Fruit fly (Drosophila melanogaster): ENCODE data around the gene CG11368.

DNA sequence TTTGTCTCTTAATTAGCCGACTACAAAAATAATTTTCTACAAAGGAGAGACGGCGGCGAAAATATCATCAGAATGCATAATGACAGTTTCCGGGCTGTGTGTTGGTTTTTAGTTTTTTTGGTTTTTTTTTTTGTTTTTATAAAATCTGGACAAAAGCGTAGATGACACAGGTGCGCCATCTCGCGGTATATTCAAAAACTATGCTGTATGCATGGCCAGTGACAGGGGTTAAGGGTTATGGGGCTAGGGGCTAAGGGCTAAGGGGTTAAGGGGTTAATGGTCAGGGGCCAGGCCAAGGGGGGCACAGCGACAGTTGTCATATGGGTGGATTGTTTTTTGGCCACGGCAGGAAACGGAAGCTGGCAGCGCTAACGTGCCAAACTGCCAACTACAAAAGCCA, 29.4 kb upstream of the CG11368 start:
- TF ChIP-seq psq (optimal IDR thresholded peaks at IDR 0.05): no peak
- TF ChIP-seq CG8478 (optimal IDR thresholded peaks at IDR 0.05): no peak
- no peak for TF ChIP-seq usp (GFP tag; optimal IDR thresholded peaks at IDR 0.05)
- TF ChIP-seq EcR (GFP tag; optimal IDR thresholded peaks at IDR 0.05): no peak
